Fruit fly (Drosophila melanogaster) whole organism, adult: ENCODE measurements around the gene iav.
A peak's percentile ranks its signal among the peaks of the same experiment; 100 is the strongest.

Experiments used
- CG11617 ChIP-seq: fragments of 200-800 bp; sonication (Bioruptor generic); optimal IDR thresholded peaks from 2 replicates; lab custom pipeline; 2017; ENCODE audit warnings: mild to moderate bottlenecking, missing biosample characterization, missing genetic modification reagents, missing genetic modification characterization
- CG12768 ChIP-seq: fragments of 200-800 bp; sonication (Bioruptor generic); optimal IDR thresholded peaks from 2 replicates; lab custom pipeline; 2017; ENCODE audit warnings: missing biosample characterization, missing genetic modification characterization, mild to moderate bottlenecking, moderate library complexity, missing genetic modification reagents
- CG14711 ChIP-seq: fragments of 200-800 bp; sonication (Bioruptor generic); optimal IDR thresholded peaks from 2 replicates; lab custom pipeline; 2018; ENCODE audit warnings: missing biosample characterization, mild to moderate bottlenecking, missing genetic modification characterization, moderate library complexity
- CG1620 ChIP-seq: fragments of 200-800 bp; sonication (Bioruptor generic); optimal IDR thresholded peaks from 2 replicates; lab custom pipeline; 2016; ENCODE audit warnings: missing biosample characterization, missing genetic modification characterization
- CG33017 ChIP-seq: fragments of 200-800 bp; sonication (Bioruptor generic); optimal IDR thresholded peaks from 2 replicates; lab custom pipeline; 2018; ENCODE audit warnings: missing biosample characterization, mild to moderate bottlenecking, missing genetic modification characterization, moderate library complexity
- CG5204 ChIP-seq: fragments of 200-800 bp; sonication (Bioruptor generic); optimal IDR thresholded peaks from 2 replicates; lab custom pipeline; 2016; ENCODE audit warnings: missing biosample characterization, missing genetic modification characterization
- CG7045 ChIP-seq: fragments of 200-800 bp; sonication (Bioruptor generic); optimal IDR thresholded peaks from 2 replicates; lab custom pipeline; 2017; ENCODE audit warnings: missing biosample characterization, mild to moderate bottlenecking, missing genetic modification characterization
- CG7101 ChIP-seq: fragments of 200-800 bp; sonication (Bioruptor generic); optimal IDR thresholded peaks from 2 replicates; lab custom pipeline; 2018; ENCODE audit warnings: missing biosample characterization, mild to moderate bottlenecking, missing genetic modification characterization, moderate library complexity
- Clk ChIP-seq: fragments of 200-800 bp; sonication (Bioruptor generic); optimal IDR thresholded peaks from 2 replicates; lab custom pipeline; 2017; ENCODE audit warnings: missing biosample characterization, missing genetic modification characterization
- Crg-1 ChIP-seq: fragments of 200-800 bp; sonication (Bioruptor generic); optimal IDR thresholded peaks from 2 replicates; lab custom pipeline; 2016; ENCODE audit warnings: missing biosample characterization, missing genetic modification characterization
- Hr96 ChIP-seq: fragments of 200-800 bp; sonication (Bioruptor generic); optimal IDR thresholded peaks from 2 replicates; lab custom pipeline; 2016; ENCODE audit warnings: missing biosample characterization, missing genetic modification characterization
- Mnt ChIP-seq: fragments of 200-800 bp; sonication (Bioruptor generic); optimal IDR thresholded peaks from 2 replicates; lab custom pipeline; 2016; ENCODE audit warnings: missing biosample characterization, mild to moderate bottlenecking, missing genetic modification characterization
- bab1 ChIP-seq: fragments of 200-800 bp; sonication (Bioruptor generic); optimal IDR thresholded peaks from 3 replicates; lab custom pipeline; 2019; ENCODE audit warnings: missing biosample characterization, mild to moderate bottlenecking, missing genetic modification characterization, moderate library complexity
- cic ChIP-seq: fragments of 200-800 bp; sonication (Bioruptor generic); optimal IDR thresholded peaks from 2 replicates; lab custom pipeline; 2017; ENCODE audit warnings: missing biosample characterization, mild to moderate bottlenecking, missing genetic modification characterization, moderate library complexity
- cnc ChIP-seq, 2 experiments: fragments of >200 bp; optimal IDR thresholded peaks; 2 replicates each; lab custom pipeline; 2017
- kay ChIP-seq: fragments of 200-800 bp; sonication (Bioruptor generic); peaks from one replicate; lab custom pipeline; 2016; ENCODE audit warnings: missing biosample characterization, missing genetic modification characterization, borderline replicate concordance
- ovo ChIP-seq: fragments of 200-800 bp; sonication (Bioruptor generic); optimal IDR thresholded peaks from 2 replicates; lab custom pipeline; 2016; ENCODE audit warnings: missing biosample characterization, missing genetic modification characterization
- pad ChIP-seq: fragments of 200-800 bp; sonication (Bioruptor generic); optimal IDR thresholded peaks from 3 replicates; lab custom pipeline; 2017; ENCODE audit warnings: missing biosample characterization, missing genetic modification characterization, mild to moderate bottlenecking, moderate library complexity, missing genetic modification reagents
- tj ChIP-seq: fragments of 200-800 bp; sonication (Bioruptor generic); optimal IDR thresholded peaks from 3 replicates; lab custom pipeline; 2017; ENCODE audit warnings: missing biosample characterization, mild to moderate bottlenecking, missing genetic modification characterization, moderate library complexity
- toe ChIP-seq: fragments of 200-800 bp; sonication (Bioruptor generic); optimal IDR thresholded peaks from 2 replicates; lab custom pipeline; 2016; ENCODE audit warnings: missing biosample characterization, missing genetic modification characterization

The iav gene

DNA sequence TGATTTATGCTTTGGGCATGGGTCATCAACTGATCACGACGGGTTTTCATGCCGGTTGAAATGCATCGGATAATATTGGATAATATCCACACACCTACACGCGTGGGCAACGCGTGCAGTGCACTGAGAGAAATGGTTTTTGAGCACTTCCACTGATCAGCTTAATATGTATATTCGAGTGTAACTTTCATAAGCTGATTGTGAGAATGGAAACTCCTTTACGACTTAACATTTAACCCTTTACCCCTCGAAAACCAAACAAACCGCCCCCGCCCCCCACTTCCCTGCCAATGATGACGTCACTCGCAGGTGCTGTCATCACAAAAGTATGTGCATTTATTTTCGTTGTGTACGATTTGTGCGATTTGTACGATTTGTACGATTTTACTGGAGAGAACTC, 19.0 kb upstream of the iav start:
- TF ChIP-seq CG11617 (GFP tag; lab: Kevin White, UChicago): no peak
- TF ChIP-seq CG7045 (GFP tag; lab: Kevin White, UChicago): no peak
- TF ChIP-seq toe (GFP tag; lab: Kevin White, UChicago): no peak
- TF ChIP-seq ovo (GFP tag; lab: Kevin White, UChicago): no peak
- TF ChIP-seq tj (GFP tag; lab: Kevin White, UChicago): no peak
- no peak for TF ChIP-seq kay (GFP tag; lab: Kevin White, UChicago)
- no peak for TF ChIP-seq Mnt (GFP tag; lab: Kevin White, UChicago)
- no peak for TF ChIP-seq CG33017 (tag; lab: Kevin White, UChicago)

DNA sequence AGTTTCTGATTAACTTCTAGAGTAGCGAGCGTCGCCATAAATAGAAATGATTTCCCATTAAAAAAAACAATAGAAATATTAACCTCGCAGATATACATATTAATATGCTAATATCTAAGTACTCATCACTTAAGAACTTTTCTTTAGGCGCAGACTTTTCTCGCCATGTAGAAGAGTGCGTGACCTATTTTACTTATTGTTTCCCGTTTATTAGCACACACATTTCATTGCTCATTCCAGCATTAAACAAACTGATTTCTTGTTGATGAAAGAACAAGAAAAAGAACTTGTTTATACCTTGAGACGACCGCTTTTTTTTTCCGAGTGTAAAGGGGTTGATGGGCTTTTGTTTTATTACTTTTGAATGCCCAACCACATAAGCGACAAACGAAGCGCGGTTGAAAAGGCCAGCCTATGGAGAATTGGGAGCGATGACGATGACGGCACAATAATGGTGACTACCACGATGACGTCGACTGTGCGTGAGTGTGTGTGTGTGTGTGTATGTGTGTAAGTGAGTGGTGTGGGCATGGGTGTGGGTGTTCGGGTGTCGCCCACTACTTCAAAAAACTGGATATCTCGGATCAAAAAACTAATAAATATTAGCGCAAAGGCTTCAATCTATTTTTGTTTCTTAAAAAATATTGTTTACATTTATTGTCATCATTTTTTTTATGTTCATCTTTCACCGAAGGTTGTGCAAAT, 17.6 kb upstream of the iav start:
- TF ChIP-seq Crg-1 (no peak), bab1 (GFP tag; lab: Kevin White, UChicago) (peak; percentile 12)

dm6 chrX:6796972-6797371, 16.8 kb upstream of the iav start:
- TF ChIP-seq kay (GFP tag; lab: Kevin White, UChicago): no peak
- TF ChIP-seq ovo (GFP tag; lab: Kevin White, UChicago): no peak

DNA sequence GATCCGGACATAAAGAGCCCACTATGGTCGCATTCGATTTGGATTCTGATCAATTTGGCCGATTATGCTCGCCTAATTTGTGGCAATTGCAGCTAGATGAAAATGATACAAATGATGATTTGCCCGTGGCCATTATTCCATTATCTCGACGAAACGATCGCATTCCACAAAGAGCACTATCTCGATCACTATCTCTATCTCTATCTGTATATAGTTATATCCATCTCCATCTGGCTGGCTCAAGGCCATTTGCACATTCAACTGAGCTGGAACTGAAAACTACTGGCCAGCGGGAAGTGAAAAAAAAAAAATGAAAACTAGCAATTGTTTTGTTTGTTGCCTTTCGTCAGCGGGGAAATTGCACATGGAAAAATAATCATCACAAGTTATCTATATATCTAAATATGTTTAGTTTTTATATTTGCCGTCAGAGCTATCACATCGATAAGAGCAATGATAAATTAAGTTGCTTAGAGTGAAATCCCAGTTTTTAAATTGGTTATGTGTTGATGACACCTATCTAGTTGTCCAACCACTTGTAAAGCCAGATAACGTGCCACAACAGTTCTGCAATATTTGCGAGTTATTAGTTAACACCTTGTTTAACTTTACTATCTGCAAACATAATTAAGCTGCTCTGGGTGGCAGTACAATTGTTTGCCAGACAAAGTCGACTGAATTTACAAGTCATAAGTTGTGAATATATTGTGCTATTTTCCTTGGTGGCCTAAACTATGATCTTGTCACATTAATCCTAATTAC, 14.3 kb upstream of the iav start:
- TF ChIP-seq CG14711 (tag; lab: Kevin White, UChicago) (peak; percentile 38), CG11617 (GFP tag; lab: Kevin White, UChicago) (peak; percentile 12), cic (GFP tag; lab: Kevin White, UChicago) (peak; percentile 32), kay (GFP tag; lab: Kevin White, UChicago) (peak; percentile 51), CG7045 (GFP tag; lab: Kevin White, UChicago) (peak; percentile 8), CG33017 (tag; lab: Kevin White, UChicago) (peak; percentile 30), pad (peak; percentile 1), toe (GFP tag; lab: Kevin White, UChicago) (no peak), Clk (GFP tag; lab: Kevin White, UChicago) (no peak), CG5204 (no peak), Crg-1 (no peak), Mnt (GFP tag; lab: Kevin White, UChicago) (no peak), CG7101 (tag; lab: Kevin White, UChicago) (peak; percentile 53), ovo (GFP tag; lab: Kevin White, UChicago) (no peak), tj (GFP tag; lab: Kevin White, UChicago) (no peak), CG1620 (GFP tag; lab: Kevin White, UChicago) (no peak), bab1 (GFP tag; lab: Kevin White, UChicago) (no peak), Hr96 (GFP tag; lab: Kevin White, UChicago) (no peak), cnc (optimal IDR thresholded peaks at IDR 0.05; lab: Kevin White, UChicago) (no peak), CG12768 (no peak)

- peak; percentile 59 for TF ChIP-seq Mnt (GFP tag; lab: Kevin White, UChicago)
- TF ChIP-seq CG7101 (tag; lab: Kevin White, UChicago): peak; percentile 45
- peak; percentile 10 for TF ChIP-seq Crg-1
- peak; percentile 79 for TF ChIP-seq CG12768
- peak; percentile 28 for TF ChIP-seq CG33017 (tag; lab: Kevin White, UChicago)
- TF ChIP-seq cnc (optimal IDR thresholded peaks at IDR 0.05; lab: Kevin White, UChicago): no peak
- TF ChIP-seq ovo (GFP tag; lab: Kevin White, UChicago): no peak
- no peak for TF ChIP-seq CG5204
- peak; percentile 69 for TF ChIP-seq pad
- peak; percentile 11 for TF ChIP-seq toe (GFP tag; lab: Kevin White, UChicago)
- peak; percentile 93 for TF ChIP-seq cic (GFP tag; lab: Kevin White, UChicago)
- no peak for TF ChIP-seq CG7045 (GFP tag; lab: Kevin White, UChicago)
- peak; percentile 65 for TF ChIP-seq kay (GFP tag; lab: Kevin White, UChicago)
- TF ChIP-seq bab1 (GFP tag; lab: Kevin White, UChicago): peak; percentile 47
- TF ChIP-seq CG11617 (GFP tag; lab: Kevin White, UChicago): peak; percentile 66
- TF ChIP-seq Hr96 (GFP tag; lab: Kevin White, UChicago): peak; percentile 62
- peak; percentile 37 for TF ChIP-seq tj (GFP tag; lab: Kevin White, UChicago)
- TF ChIP-seq CG14711 (tag; lab: Kevin White, UChicago): peak; percentile 50
These were observed 13.0 kb upstream of the iav start for dm6 chrX:6800726-6801296.
